Fruit fly (Drosophila melanogaster) whole organism, prepupa: ENCODE data around the gene CG13096.

Source experiments
- Blimp-1 ChIP-seq: fragments of 200-800 bp; sonication (Bioruptor generic); optimal IDR thresholded peaks from 3 replicates; lab custom pipeline; 2017; ENCODE audit warnings: missing biosample characterization, missing genetic modification characterization, mild to moderate bottlenecking, moderate library complexity, missing genetic modification reagents
- CG10669 ChIP-seq: fragments of 200-800 bp; sonication (Bioruptor generic); optimal IDR thresholded peaks from 3 replicates; lab custom pipeline; 2018; ENCODE audit warnings: missing biosample characterization, mild to moderate bottlenecking, missing genetic modification characterization, moderate library complexity
- CG11762 ChIP-seq: fragments of 200-800 bp; sonication (Bioruptor generic); optimal IDR thresholded peaks from 3 replicates; lab custom pipeline; 2016; ENCODE audit warnings: missing biosample characterization, missing genetic modification characterization; ENCODE audit not compliant: insufficient read depth
- CG1621 ChIP-seq: fragments of 200-800 bp; sonication (Bioruptor generic); optimal IDR thresholded peaks from 3 replicates; lab custom pipeline; 2018; ENCODE audit warnings: missing biosample characterization, mild to moderate bottlenecking, missing genetic modification characterization
- Eip78C ChIP-seq: fragments of 200-800 bp; sonication (Bioruptor generic); peaks from one replicate; lab custom pipeline; 2016; ENCODE audit warnings: missing biosample characterization, missing genetic modification characterization
- Eip93F ChIP-seq: fragments of 200-800 bp; sonication (Bioruptor generic); optimal IDR thresholded peaks from 2 replicates; lab custom pipeline; 2016; ENCODE audit warnings: missing biosample characterization, mild to moderate bottlenecking, missing genetic modification characterization
- Ets21C ChIP-seq: fragments of 200-800 bp; sonication (Bioruptor generic); optimal IDR thresholded peaks from 3 replicates; lab custom pipeline; 2016; ENCODE audit warnings: missing biosample characterization, missing genetic modification characterization
- Gug ChIP-seq: fragments of 200-800 bp; sonication (Bioruptor generic); IDR thresholded peaks from 2 replicates; pipeline ENCODE4 v1.3.6; 2022; ENCODE audit warnings: missing biosample characterization, missing genetic modification characterization
- Hr39 ChIP-seq: fragments of 200-800 bp; sonication (Bioruptor generic); optimal IDR thresholded peaks from 2 replicates; lab custom pipeline; 2016; ENCODE audit warnings: missing biosample characterization, missing genetic modification characterization
- Smox ChIP-seq: fragments of 200-800 bp; sonication (Bioruptor generic); optimal IDR thresholded peaks from 3 replicates; lab custom pipeline; 2016; ENCODE audit warnings: missing biosample characterization, missing genetic modification characterization
- cyc ChIP-seq: fragments of 200-800 bp; sonication (Bioruptor generic); optimal IDR thresholded peaks from 3 replicates; lab custom pipeline; 2016; ENCODE audit warnings: missing biosample characterization, missing genetic modification characterization
- spab ChIP-seq: fragments of 200-800 bp; sonication (Bioruptor generic); optimal IDR thresholded peaks from 2 replicates; lab custom pipeline; 2017; ENCODE audit warnings: missing biosample characterization, mild to moderate bottlenecking, missing genetic modification characterization, missing genetic modification reagents

dm6 chr2L:8461782-8462453, 49.7 kb downstream of the CG13096 start:
- TF ChIP-seq Eip78C (GFP tag; lab: Kevin White, UChicago) (peak; percentile 73), Smox (GFP tag; lab: Kevin White, UChicago) (no peak), spab (no peak), cyc (no peak), Eip93F (GFP tag; lab: Kevin White, UChicago) (no peak), Hr39 (peak; percentile 23), Ets21C (GFP tag; lab: Kevin White, UChicago) (no peak), CG1621 (tag; lab: Kevin White, UChicago) (no peak), CG11762 (GFP tag; lab: Kevin White, UChicago) (no peak), Blimp-1 (no peak), CG10669 (GFP tag; lab: Kevin White, UChicago) (peak; percentile 30), Gug (GFP tag; lab: Robert Waterston, UW) (no peak)
